Worm (Caenorhabditis elegans) whole organism, L4 larva: ENCODE measurements around the gene B0410.3.

ENCODE experiments used
- R02D3.7 ChIP-seq: fragments of 150-350 bp; sonication (generic microtip); optimal IDR thresholded peaks from 3 replicates; lab custom pipeline; 2014; ENCODE audit warnings: missing biosample characterization, missing genetic modification characterization
- T26A8.4 ChIP-seq: fragments of 200-800 bp; sonication (Bioruptor generic); IDR thresholded peaks from 2 replicates; pipeline ENCODE4 v1.3.6; 2022; ENCODE audit warnings: missing genetic modification characterization, missing compliant biosample characterization
- Y75B8A.6 ChIP-seq: fragments of 200-800 bp; sonication (Bioruptor generic); IDR thresholded peaks from 2 replicates; pipeline ENCODE4 v1.3.6; 2022; ENCODE audit warnings: missing genetic modification reagents, missing genetic modification characterization, missing compliant biosample characterization
- ZK337.2 ChIP-seq: fragments of 200-800 bp; sonication (Bioruptor generic); IDR thresholded peaks from 2 replicates; pipeline ENCODE4 v1.3.6; 2022; ENCODE audit warnings: missing genetic modification reagents, missing genetic modification characterization, missing compliant biosample characterization
- aly-2 ChIP-seq: sonication (generic microtip); optimal IDR thresholded peaks from 2 replicates; lab custom pipeline; 2018; ENCODE audit warnings: missing biosample characterization, missing genetic modification characterization
- ceh-20 ChIP-seq: fragments of 200-800 bp; sonication (Bioruptor generic); IDR thresholded peaks from 2 replicates; pipeline ENCODE4 v1.3.6; 2022; ENCODE audit warnings: missing genetic modification reagents, missing genetic modification characterization, missing compliant biosample characterization
- daf-16 ChIP-seq, 3 experiments: sonication (generic microtip); optimal IDR thresholded peaks; 2 replicates each; lab custom pipeline; 2016 to 2017; ENCODE audit warnings: missing genetic modification characterization in 3 of 3, missing genetic modification reagents in 3 of 3, mild to moderate bottlenecking in 2 of 3, missing compliant biosample characterization in 2 of 3, missing biosample characterization in 1 of 3, moderate library complexity in 1 of 3
- dmd-6 ChIP-seq: fragments of 200-800 bp; sonication (Bioruptor generic); IDR thresholded peaks from 2 replicates; pipeline ENCODE4 v1.3.6; 2022; ENCODE audit warnings: missing genetic modification reagents, missing genetic modification characterization, missing compliant biosample characterization
- dve-1 ChIP-seq: sonication (generic microtip); optimal IDR thresholded peaks from 2 replicates; lab custom pipeline; 2017; ENCODE audit warnings: antibody characterized with exemption, mild to moderate bottlenecking, missing genetic modification characterization, missing compliant biosample characterization; ENCODE audit not compliant: insufficient read depth
- egl-43 ChIP-seq: fragments of 200-800 bp; sonication (Bioruptor generic); IDR thresholded peaks from 2 replicates; pipeline ENCODE4 v1.3.6; 2022; ENCODE audit warnings: missing genetic modification reagents, missing genetic modification characterization, missing compliant biosample characterization
- hif-1 ChIP-seq, 2 experiments: sonication (generic microtip); optimal IDR thresholded peaks; 2 replicates each; lab custom pipeline; 2016 to 2017; ENCODE audit warnings: missing compliant biosample characterization in 2 of 2, missing genetic modification characterization in 2 of 2, missing genetic modification reagents in 2 of 2, missing genotype in 2 of 2, mild to moderate bottlenecking in 1 of 2
- hlh-11 ChIP-seq: fragments of 200-800 bp; sonication (Bioruptor generic); optimal IDR thresholded peaks from 2 replicates; lab custom pipeline; 2018; ENCODE audit warnings: mild to moderate bottlenecking, missing genetic modification characterization, missing compliant biosample characterization
- lim-7 ChIP-seq: fragments of 200-800 bp; sonication (Bioruptor generic); IDR thresholded peaks from 2 replicates; pipeline ENCODE4 v1.3.6; 2022; ENCODE audit warnings: missing genetic modification characterization, missing compliant biosample characterization
- lin-15B ChIP-seq: fragments of 150-350 bp; sonication (generic microtip); optimal IDR thresholded peaks from 3 replicates; lab custom pipeline; 2014; ENCODE audit warnings: missing biosample characterization, missing genetic modification characterization
- lin-38 ChIP-seq: fragments of 200-800 bp; sonication (Bioruptor generic); IDR thresholded peaks from 2 replicates; pipeline ENCODE4 v1.3.6; 2022; ENCODE audit warnings: missing genetic modification reagents, missing genetic modification characterization, missing compliant biosample characterization
- madf-9 ChIP-seq: fragments of 200-800 bp; sonication (Bioruptor generic); conservative IDR thresholded peaks from 2 replicates; pipeline ENCODE4 v1.3.6; 2022; ENCODE audit warnings: missing genetic modification reagents, missing genetic modification characterization, missing compliant biosample characterization
- mdl-1 ChIP-seq, 2 experiments: fragments of 150-350 bp in 1 of 2; sonication (generic microtip) in 1 of 2; optimal IDR thresholded peaks; 2 replicates each; lab custom pipeline; 2014 to 2017; ENCODE audit warnings: missing biosample characterization in 2 of 2, missing genetic modification characterization in 2 of 2
- mep-1 ChIP-seq: fragments of 150-350 bp; sonication (generic microtip); optimal IDR thresholded peaks from 3 replicates; lab custom pipeline; 2014; ENCODE audit warnings: missing biosample characterization, missing genetic modification characterization
- mes-2 ChIP-seq: sonication (generic microtip); optimal IDR thresholded peaks from 2 replicates; lab custom pipeline; 2016; ENCODE audit warnings: missing genotype, mild to moderate bottlenecking, missing genetic modification characterization, missing compliant biosample characterization; ENCODE audit not compliant: poor library complexity, severe bottlenecking
- nhr-10 ChIP-seq: fragments of 150-350 bp; optimal IDR thresholded peaks from 2 replicates; lab custom pipeline; 2014; ENCODE audit warnings: missing biosample characterization, missing genetic modification characterization
- nhr-102 ChIP-seq: sonication (generic microtip); optimal IDR thresholded peaks from 2 replicates; lab custom pipeline; 2016; ENCODE audit warnings: mild to moderate bottlenecking, missing genetic modification characterization, moderate library complexity, missing compliant biosample characterization
- nhr-11 ChIP-seq: fragments of 150-350 bp; optimal IDR thresholded peaks from 2 replicates; lab custom pipeline; 2014; ENCODE audit warnings: missing biosample characterization, missing genetic modification characterization
- nhr-48 ChIP-seq: sonication (generic microtip); optimal IDR thresholded peaks from 2 replicates; lab custom pipeline; 2016; ENCODE audit warnings: mild to moderate bottlenecking, missing genetic modification characterization, missing compliant biosample characterization
- nhr-76 ChIP-seq: fragments of 150-350 bp; optimal IDR thresholded peaks from 2 replicates; lab custom pipeline; 2014; ENCODE audit warnings: missing biosample characterization, missing genetic modification characterization
- php-3 ChIP-seq: fragments of 200-800 bp; sonication (Bioruptor generic); IDR thresholded peaks from 2 replicates; pipeline ENCODE4 v1.3.6; 2022; ENCODE audit warnings: missing genetic modification reagents, missing genetic modification characterization, missing compliant biosample characterization
- pqm-1 ChIP-seq: sonication (generic microtip); optimal IDR thresholded peaks from 2 replicates; lab custom pipeline; 2017; ENCODE audit warnings: missing biosample characterization, missing genetic modification characterization
- snpc-1.2 ChIP-seq: fragments of 200-800 bp; sonication (Bioruptor generic); IDR thresholded peaks from 2 replicates; pipeline ENCODE4 v1.3.6; 2022; ENCODE audit warnings: missing genetic modification reagents, missing genetic modification characterization, missing compliant biosample characterization
- snpc-4 ChIP-seq: fragments of 150-350 bp; optimal IDR thresholded peaks from 2 replicates; lab custom pipeline; 2014; ENCODE audit warnings: missing biosample characterization, missing genetic modification characterization
- tra-1 ChIP-seq: fragments of 200-800 bp; sonication (Bioruptor generic); IDR thresholded peaks from 2 replicates; pipeline ENCODE4 v1.3.6; 2022; ENCODE audit warnings: missing genetic modification reagents, missing genetic modification characterization, missing compliant biosample characterization
- vab-7 ChIP-seq: fragments of 200-800 bp; sonication (Bioruptor generic); IDR thresholded peaks from 2 replicates; pipeline ENCODE4 v1.3.6; 2022; ENCODE audit warnings: missing genetic modification reagents, missing genetic modification characterization, missing compliant biosample characterization
- zfp-3 ChIP-seq: fragments of 200-800 bp; sonication (Bioruptor generic); conservative IDR thresholded peaks from 2 replicates; pipeline ENCODE4 v1.3.6; 2022; ENCODE audit warnings: missing genetic modification reagents, missing genetic modification characterization, missing compliant biosample characterization

Gene B0410.3

DNA sequence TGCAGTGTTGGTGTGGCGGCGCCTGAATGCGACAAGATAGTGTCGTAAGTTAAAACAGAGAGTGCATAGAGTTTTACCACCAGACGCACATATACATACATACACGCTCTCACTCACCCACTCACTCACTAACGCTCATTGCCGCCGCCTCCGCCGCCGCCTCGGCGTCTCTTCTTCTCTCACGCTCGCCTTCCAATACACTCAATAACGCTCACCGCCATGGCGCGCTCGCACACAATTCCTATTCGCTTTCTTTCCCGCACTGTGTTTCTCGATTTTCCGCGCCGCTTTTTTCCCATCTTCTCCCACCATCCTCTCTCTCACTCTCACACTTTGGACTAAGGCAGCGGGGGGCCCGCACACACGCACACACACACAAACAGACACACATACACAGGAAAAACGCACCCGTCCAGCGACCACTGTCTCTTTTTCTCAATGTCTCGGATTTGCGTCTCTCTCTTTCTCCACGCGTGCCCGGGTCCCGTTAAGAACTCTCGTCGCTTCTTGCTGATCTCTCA lies 38.8 kb downstream of the B0410.3 start, which contains the start of gene kin-29 (continued):
- TF ChIP-seq zfp-3 (GFP tag; lab: Robert Waterston, UW) (no peak), nhr-11 (peak; percentile 77), tra-1 (GFP tag; lab: Robert Waterston, UW) (peak; percentile 44; the same call in 1 of the 2 replicates), php-3 (GFP tag; lab: Robert Waterston, UW) (peak; percentile 61), snpc-1.2 (GFP tag; lab: Robert Waterston, UW) (0 out of 2 replicates have a peak, but pooled peaks have one; percentile 18), R02D3.7 (no peak), madf-9 (GFP tag; lab: Robert Waterston, UW) (peak; percentile 90), lin-38 (GFP tag; lab: Robert Waterston, UW) (no peak; the same call in 1 of the 2 replicates), mdl-1 (tag; optimal IDR thresholded peaks at IDR 0.05; lab: Kevin White, UChicago) (peak; percentile 72 to 93), nhr-10 (tag; lab: Kevin White, UChicago) (peak; percentile 82), Y75B8A.6 (no peak), ZK337.2 (GFP tag; lab: Robert Waterston, UW) (no peak)

DNA sequence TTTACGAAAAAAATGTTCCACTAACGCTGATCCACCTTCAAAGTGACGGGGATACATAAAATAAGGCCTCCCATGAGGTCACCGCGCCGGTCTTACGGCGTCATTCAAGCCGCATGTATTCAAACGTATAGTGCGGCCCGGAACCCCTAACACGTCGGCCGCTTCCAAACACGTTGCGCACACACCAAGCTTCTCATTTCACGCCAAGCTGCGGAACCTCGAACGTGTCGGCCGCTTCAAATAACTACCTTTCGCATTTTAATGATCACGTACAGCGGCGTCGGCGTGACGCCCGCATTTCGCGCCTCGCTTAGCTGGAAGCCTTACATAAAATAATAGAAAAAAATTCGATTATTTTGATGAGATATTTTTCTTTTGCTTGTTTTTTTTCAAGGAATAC lies 47.8 kb downstream of the B0410.3 start:
- TF ChIP-seq php-3 (GFP tag; lab: Robert Waterston, UW) (0 out of 2 replicates have a peak, but pooled peaks have one; percentile 13), nhr-102 (tag; lab: Kevin White, UChicago) (peak; percentile 12), T26A8.4 (GFP tag; lab: Robert Waterston, UW) (0 out of 2 replicates have a peak, but pooled peaks have one; percentile 32), hlh-11 (tag; lab: Kevin White, UChicago) (peak; percentile 31), ceh-20 (no peak), lim-7 (GFP tag; lab: Robert Waterston, UW) (0 out of 2 replicates have a peak, but pooled peaks have one; percentile 23), snpc-4 (peak; percentile 72), hif-1 (tag; optimal IDR thresholded peaks at IDR 0.05; lab: Kevin White, UChicago) (peak in 1 of 2 experiments; percentile 28), tra-1 (GFP tag; lab: Robert Waterston, UW) (0 out of 2 replicates have a peak, but pooled peaks have one; percentile 42), Y75B8A.6 (no peak), egl-43 (GFP tag; lab: Robert Waterston, UW) (peak; percentile 74), aly-2 (tag; lab: Kevin White, UChicago) (no peak), vab-7 (GFP tag; lab: Robert Waterston, UW) (no peak)

DNA sequence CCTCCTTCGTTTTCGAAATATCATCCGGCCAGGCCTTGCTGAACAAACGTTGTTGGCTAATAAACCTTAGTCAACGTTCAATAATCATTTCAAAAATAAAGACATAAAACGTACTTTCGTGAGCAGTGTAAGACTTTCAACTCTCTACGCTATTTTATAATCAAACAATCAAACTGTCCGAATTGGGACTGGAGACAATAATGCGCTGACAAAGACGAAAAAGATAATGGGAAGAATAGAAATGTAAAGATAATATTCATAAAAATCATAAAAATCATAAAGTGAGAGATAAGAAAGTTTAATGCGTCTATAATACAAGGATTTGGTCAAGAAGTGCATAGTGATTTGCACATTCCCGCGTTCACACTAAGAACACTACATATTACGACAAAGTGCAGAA lies 49.5 kb downstream of the B0410.3 start:
- TF ChIP-seq lin-15B (no peak), nhr-76 (no peak), dve-1 (peak; percentile 89), dmd-6 (GFP tag; lab: Robert Waterston, UW) (peak; percentile 41; the same call in 1 of the 2 replicates), php-3 (GFP tag; lab: Robert Waterston, UW) (peak; percentile 87), egl-43 (GFP tag; lab: Robert Waterston, UW) (no peak), pqm-1 (peak; percentile 79), mes-2 (peak; percentile 2), hlh-11 (tag; lab: Kevin White, UChicago) (peak; percentile 31), mep-1 (peak; percentile 37), nhr-48 (tag; lab: Kevin White, UChicago) (peak; percentile 30), daf-16 (GFP tag; optimal IDR thresholded peaks at IDR 0.05; lab: Kevin White, UChicago) (no peak), daf-16 (tag; optimal IDR thresholded peaks at IDR 0.05; lab: Kevin White, UChicago) (peak; percentile 51)
